Worm (Caenorhabditis elegans): ENCODE measurements around the gene T15B7.14.

Gene T15B7.14

ce11 chrV:6835242-6835641 is at the start of gene T15B7.14, which contains the start of gene col-143:
TSS of gene T15B7.14 (minus strand) at chrV:6835342.
TSS of gene col-143 (plus strand) at chrV:6835635.
- TF ChIP-seq mcd-1 (GFP tag; IDR thresholded peaks at IDR 0.05) (no peak), B0261.1 (tag; optimal IDR thresholded peaks at IDR 0.05) (no peak), ztf-18 (tag; optimal IDR thresholded peaks at IDR 0.05) (no peak), ztf-6 (GFP tag; IDR thresholded peaks at IDR 0.05) (no peak), fkh-3 (tag; optimal IDR thresholded peaks at IDR 0.05) (no peak), attf-3 (GFP tag; conservative IDR thresholded peaks at IDR 0.05) (no peak), pbrm-1 (GFP tag; IDR thresholded peaks at IDR 0.05) (no peak), nhr-27 (tag; optimal IDR thresholded peaks at IDR 0.05) (no peak), unc-62 (GFP tag; optimal IDR thresholded peaks at IDR 0.05) (no peak), lsy-27 (tag; optimal IDR thresholded peaks at IDR 0.05; ENCODE audit: borderline replicate concordance, insufficient read depth) (no peak), nhr-80 (tag; optimal IDR thresholded peaks at IDR 0.05) (no peak), hmg-1.2 (GFP tag; IDR thresholded peaks at IDR 0.05) (no peak), sptf-2 (GFP tag; optimal IDR thresholded peaks at IDR 0.05) (no peak), C06A6.2 (GFP tag; conservative IDR thresholded peaks at IDR 0.05) (no peak), xnd-1 (tag; optimal IDR thresholded peaks at IDR 0.05) (no peak)

ce11 chrV:6882452-6882939 is 47.4 kb upstream of the T15B7.14 start:
- TF ChIP-seq F49E8.2 (tag; optimal IDR thresholded peaks at IDR 0.05; ENCODE audit: insufficient read depth) (no peak), mcd-1 (GFP tag; IDR thresholded peaks at IDR 0.05) (no peak), snpc-1.1 (tag; optimal IDR thresholded peaks at IDR 0.05; ENCODE audit: insufficient read depth) (no peak), ztf-26 (tag; optimal IDR thresholded peaks at IDR 0.05) (no peak), madf-8 (GFP tag; conservative IDR thresholded peaks at IDR 0.05) (no peak), rpc-1 (optimal IDR thresholded peaks at IDR 0.05) (no peak), rpc-1 (tag; optimal IDR thresholded peaks at IDR 0.05) (no peak), zim-3 (tag; optimal IDR thresholded peaks at IDR 0.05) (no peak), cebp-2 (GFP tag; IDR thresholded peaks at IDR 0.05) (no peak), B0035.1 (tag; optimal IDR thresholded peaks at IDR 0.05) (no peak)

ce11 chrV:6881735-6882134 is 46.6 kb upstream of the T15B7.14 start:
- TF ChIP-seq nhr-80 (tag; optimal IDR thresholded peaks at IDR 0.05), result peak; percentile 81
- TF ChIP-seq dox-1 (GFP tag; IDR thresholded peaks at IDR 0.05), result peak; percentile 19; the same call in 1 of the 2 replicates
- no peak for TF ChIP-seq ztf-3 (GFP tag; optimal IDR thresholded peaks at IDR 0.05)

DNA sequence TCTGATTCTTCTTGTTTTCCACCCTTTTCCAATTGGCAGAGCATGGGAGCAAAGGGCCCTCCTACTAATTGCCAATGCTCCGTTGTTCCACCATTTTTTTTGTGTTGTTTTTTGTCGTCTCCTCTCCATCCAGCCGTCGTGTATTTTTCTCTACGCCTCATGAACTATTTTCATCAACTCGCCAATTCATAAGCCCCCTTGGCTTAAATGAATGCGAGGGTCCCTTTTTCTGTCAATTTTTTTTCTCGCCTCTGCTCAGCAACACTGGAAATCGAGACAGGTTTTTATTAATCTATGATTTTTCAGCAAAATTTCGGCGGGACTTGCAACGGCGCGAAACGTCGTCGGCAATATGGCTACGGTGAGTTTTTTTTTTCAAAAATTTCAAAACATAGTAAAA is 45.9 kb upstream of the T15B7.14 start, which contains the start of gene unc-70:
Gene unc-70 (plus strand): TSS at position 301 of the 400 bp plus-strand sequence.
- TF ChIP-seq B0019.2 (GFP tag; conservative IDR thresholded peaks at IDR 0.05) (no peak), rcor-1 (GFP tag; IDR thresholded peaks at IDR 0.05) (no peak), ztf-25 (GFP tag; IDR thresholded peaks at IDR 0.05) (no peak), F39B2.1 (GFP tag; IDR thresholded peaks at IDR 0.05) (no peak), mxl-1 (tag; optimal IDR thresholded peaks at IDR 0.05) (no peak), ztf-18 (tag; optimal IDR thresholded peaks at IDR 0.05) (no peak), F22D6.2 (tag; optimal IDR thresholded peaks at IDR 0.05) (no peak), zim-3 (tag; optimal IDR thresholded peaks at IDR 0.05) (no peak), K12H6.12 (tag; optimal IDR thresholded peaks at IDR 0.05) (no peak), athp-1 (tag; optimal IDR thresholded peaks at IDR 0.05) (no peak), K11D2.4 (GFP tag; IDR thresholded peaks at IDR 0.05) (no peak), tbx-9 (tag; optimal IDR thresholded peaks at IDR 0.05; ENCODE audit: borderline replicate concordance) (no peak), Y53F4B.3 (GFP tag; IDR thresholded peaks at IDR 0.05) (no peak), ama-1 (optimal IDR thresholded peaks at IDR 0.05) (no peak), ama-1 (GFP tag; optimal IDR thresholded peaks at IDR 0.05) (no peak), nhr-179 (tag; optimal IDR thresholded peaks at IDR 0.05) (no peak), F52B5.7 (tag; optimal IDR thresholded peaks at IDR 0.05) (no peak), gei-17 (GFP tag; optimal IDR thresholded peaks at IDR 0.05) (no peak), F57C9.4 (tag; optimal IDR thresholded peaks at IDR 0.05) (no peak), let-526 (GFP tag; IDR thresholded peaks at IDR 0.05) (no peak)

Data from whole organism, young adult.